Worm (Caenorhabditis elegans): ENCODE results near the gene C11D2.4.

DNA sequence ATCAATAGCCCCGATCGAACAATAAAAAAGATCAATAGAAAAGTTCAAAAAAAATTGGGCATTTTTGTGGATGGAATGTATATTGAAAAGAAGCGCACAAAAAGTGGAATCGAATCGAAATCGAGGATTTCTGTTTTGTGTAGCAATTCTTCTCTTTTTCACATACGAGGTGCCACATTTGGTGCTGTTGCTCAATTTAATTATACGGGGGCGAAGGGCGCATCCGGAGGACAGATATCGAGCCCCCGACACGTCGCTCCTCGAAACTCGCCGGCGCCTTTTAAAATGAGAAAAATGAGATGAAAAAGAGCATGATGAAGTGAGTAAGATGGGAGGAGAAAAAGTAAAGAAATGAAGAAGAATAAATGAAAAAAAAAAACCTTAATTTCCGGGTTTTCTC, 20.6 kb upstream of the C11D2.4 start:
- TF ChIP-seq nhr-28 (tag; optimal IDR thresholded peaks at IDR 0.05) (no peak), mep-1 (tag; optimal IDR thresholded peaks at IDR 0.05) (no peak), lsy-2 (tag; optimal IDR thresholded peaks at IDR 0.05) (no peak)

Data from whole organism, mixed stage, embryonic.